Fruit fly (Drosophila melanogaster) whole organism, embryonic: ENCODE data around the gene east.

Experiments
- Aef1 ChIP-seq: fragments of 200-800 bp; sonication (Bioruptor generic); IDR thresholded peaks from 3 replicates; pipeline ENCODE4 v1.3.6; 2022; ENCODE audit warnings: missing biosample characterization, missing genetic modification characterization
- Awh ChIP-seq: fragments of 200-800 bp; sonication (Bioruptor generic); IDR thresholded peaks from 2 replicates; pipeline ENCODE4, ENCODE4 v1.3.6; 2022; ENCODE audit warnings: missing biosample characterization, missing genetic modification characterization
- B-H2 ChIP-seq: fragments of 200-800 bp; sonication (Bioruptor generic); optimal IDR thresholded peaks from 2 replicates; lab custom pipeline; 2018; ENCODE audit warnings: missing biosample characterization, mild to moderate bottlenecking, missing genetic modification characterization
- CG11093 ChIP-seq: fragments of 200-800 bp; sonication (Bioruptor generic); IDR thresholded peaks from 3 replicates; pipeline ENCODE4 v1.3.6; 2022; ENCODE audit warnings: missing biosample characterization, missing genetic modification characterization
- CG15601 ChIP-seq: fragments of 200-800 bp; sonication (Bioruptor generic); optimal IDR thresholded peaks from 3 replicates; lab custom pipeline; 2019; ENCODE audit warnings: missing biosample characterization, mild to moderate bottlenecking, missing genetic modification characterization, moderate library complexity
- CG2712 ChIP-seq: fragments of 200-800 bp; optimal IDR thresholded peaks from 3 replicates; lab custom pipeline; 2019; ENCODE audit warnings: missing biosample characterization, mild to moderate bottlenecking, missing genetic modification characterization, moderate library complexity
- CG30431 ChIP-seq: fragments of 200-800 bp; sonication (Bioruptor generic); optimal IDR thresholded peaks from 2 replicates; lab custom pipeline; 2017; ENCODE audit warnings: missing biosample characterization, missing genetic modification characterization
- CG3407 ChIP-seq: fragments of 200-800 bp; sonication (Bioruptor generic); optimal IDR thresholded peaks from 2 replicates; lab custom pipeline; 2018; ENCODE audit warnings: missing biosample characterization, mild to moderate bottlenecking, missing genetic modification characterization
- CG4360 ChIP-seq: fragments of 200-800 bp; sonication (Bioruptor generic); IDR thresholded peaks from 2 replicates; pipeline ENCODE4 v1.3.6; 2022; ENCODE audit warnings: missing biosample characterization, missing genetic modification characterization
- CG43689 ChIP-seq: fragments of 200-800 bp; sonication (Bioruptor generic); IDR thresholded peaks from 2 replicates; pipeline ENCODE4 v1.3.6; 2022; ENCODE audit warnings: missing biosample characterization, missing genetic modification characterization
- CG6254 ChIP-seq: fragments of 200-800 bp; sonication (Bioruptor generic); optimal IDR thresholded peaks from 3 replicates; lab custom pipeline; 2017; ENCODE audit warnings: mild to moderate bottlenecking, missing biosample characterization, missing genetic modification reagents, missing genetic modification characterization
- CG7928 ChIP-seq: fragments of 200-800 bp; sonication (Bioruptor generic); optimal IDR thresholded peaks from 2 replicates; lab custom pipeline; 2017; ENCODE audit warnings: missing biosample characterization, mild to moderate bottlenecking, missing genetic modification characterization
- CG8478 ChIP-seq: fragments of >200 bp; optimal IDR thresholded peaks from 2 replicates; lab custom pipeline; 2018
- CG9932 ChIP-seq: fragments of 200-800 bp; sonication (Bioruptor generic); IDR thresholded peaks from 2 replicates; pipeline ENCODE4 v1.3.6; 2022; ENCODE audit warnings: missing biosample characterization, missing genetic modification characterization
- Chrac-16 ChIP-seq: fragments of 200-800 bp; sonication (Bioruptor generic); optimal IDR thresholded peaks from 3 replicates; lab custom pipeline; 2016; ENCODE audit warnings: missing biosample characterization, missing genetic modification characterization
- HLH3B ChIP-seq: fragments of 200-800 bp; sonication (Bioruptor generic); IDR thresholded peaks from 2 replicates; pipeline ENCODE4 v1.3.6; 2022; ENCODE audit warnings: missing biosample characterization, missing genetic modification characterization
- HmgZ ChIP-seq: fragments of 200-800 bp; sonication (Bioruptor generic); optimal IDR thresholded peaks from 2 replicates; lab custom pipeline; 2018; ENCODE audit warnings: missing biosample characterization, mild to moderate bottlenecking, missing genetic modification characterization
- Lim3 ChIP-seq: fragments of 200-800 bp; sonication (Bioruptor generic); IDR thresholded peaks from 2 replicates; pipeline ENCODE4 v1.3.6; 2022; ENCODE audit warnings: missing biosample characterization, missing genetic modification characterization
- Mrtf ChIP-seq: fragments of 200-800 bp; sonication (Bioruptor generic); IDR thresholded peaks from 3 replicates; pipeline ENCODE4 v1.3.6; 2022; ENCODE audit warnings: missing biosample characterization, missing genetic modification characterization
- NC2α ChIP-seq: fragments of 200-800 bp; sonication (Bioruptor generic); optimal IDR thresholded peaks from 2 replicates; lab custom pipeline; 2016; ENCODE audit warnings: missing biosample characterization, missing genetic modification characterization
- NC2β ChIP-seq: fragments of 200-800 bp; sonication (Bioruptor generic); optimal IDR thresholded peaks from 2 replicates; lab custom pipeline; 2016; ENCODE audit warnings: missing biosample characterization, missing genetic modification characterization
- NfI ChIP-seq: fragments of 200-800 bp; sonication (Bioruptor generic); optimal IDR thresholded peaks from 3 replicates; lab custom pipeline; 2018; ENCODE audit warnings: missing biosample characterization, mild to moderate bottlenecking, missing genetic modification characterization, moderate library complexity
- Poxn ChIP-seq: fragments of 200-800 bp; sonication (Bioruptor generic); IDR thresholded peaks from 2 replicates; pipeline ENCODE4 v1.3.6; 2022; ENCODE audit warnings: missing biosample characterization, missing genetic modification characterization
- Scr ChIP-seq: fragments of 200-800 bp; sonication (Bioruptor generic); IDR thresholded peaks from 2 replicates; pipeline ENCODE4 v1.3.6; 2022; ENCODE audit warnings: missing biosample characterization, missing genetic modification characterization; ENCODE audit not compliant: partially characterized antibody
- Sry-β ChIP-seq: fragments of 200-800 bp; sonication (Bioruptor generic); optimal IDR thresholded peaks from 2 replicates; lab custom pipeline; 2018; ENCODE audit warnings: missing biosample characterization, mild to moderate bottlenecking, missing genetic modification characterization, moderate library complexity
- Stat92E ChIP-seq, 3 experiments: fragments of >200 bp in 2 of 3; fragments of 200-800 bp in 1 of 3; sonication (Bioruptor generic) in 1 of 3; optimal IDR thresholded peaks; 2 replicates each; lab custom pipeline; 2017 to 2019; ENCODE audit warnings: missing biosample characterization in 3 of 3, missing genetic modification characterization in 3 of 3, mild to moderate bottlenecking in 1 of 3, moderate library complexity in 1 of 3
- Tbp ChIP-seq: fragments of >200 bp; optimal IDR thresholded peaks from 2 replicates; lab custom pipeline; 2018; ENCODE audit warnings: missing biosample characterization, missing genetic modification characterization
- ab ChIP-seq: fragments of 200-800 bp; sonication (Bioruptor generic); optimal IDR thresholded peaks from 2 replicates; lab custom pipeline; 2016; ENCODE audit warnings: missing biosample characterization, missing genetic modification characterization
- bsh ChIP-seq, 2 experiments: fragments of 200-800 bp; sonication (Bioruptor generic); optimal IDR thresholded peaks; 2 replicates each; lab custom pipeline; 2017 to 2018; ENCODE audit warnings: mild to moderate bottlenecking in 2 of 2, missing biosample characterization in 2 of 2, missing genetic modification characterization in 2 of 2, moderate library complexity in 1 of 2
- croc ChIP-seq: fragments of 200-800 bp; sonication (Bioruptor generic); conservative IDR thresholded peaks from 3 replicates; pipeline ENCODE4 v1.3.6; 2022; ENCODE audit warnings: missing biosample characterization, missing genetic modification characterization
- dmrt11E ChIP-seq: fragments of 200-800 bp; sonication (Bioruptor generic); optimal IDR thresholded peaks from 3 replicates; lab custom pipeline; 2018; ENCODE audit warnings: missing biosample characterization, mild to moderate bottlenecking, missing genetic modification characterization, moderate library complexity
- dpn ChIP-seq, 2 experiments: fragments of 200-800 bp; sonication (Bioruptor generic); optimal IDR thresholded peaks; 3 replicates each; lab custom pipeline; 2016; ENCODE audit warnings: missing biosample characterization in 2 of 2, missing genetic modification characterization in 2 of 2
- exex ChIP-seq: fragments of 200-800 bp; sonication (Bioruptor generic); optimal IDR thresholded peaks from 4 replicates; lab custom pipeline; 2018; ENCODE audit warnings: missing biosample characterization, mild to moderate bottlenecking, missing genetic modification characterization, moderate library complexity
- gsb-n ChIP-seq: fragments of 200-800 bp; sonication (Bioruptor generic); optimal IDR thresholded peaks from 3 replicates; lab custom pipeline; 2018; ENCODE audit warnings: missing biosample characterization, mild to moderate bottlenecking, missing genetic modification characterization
- jumu ChIP-seq: fragments of 200-800 bp; sonication (Bioruptor generic); optimal IDR thresholded peaks from 3 replicates; lab custom pipeline; 2016; ENCODE audit warnings: missing biosample characterization, missing genetic modification characterization
- ken ChIP-seq: fragments of 200-800 bp; sonication (Bioruptor generic); IDR thresholded peaks from 3 replicates; pipeline ENCODE4 v1.3.6; 2022; ENCODE audit warnings: missing biosample characterization, missing genetic modification characterization
- kni ChIP-seq: fragments of 200-800 bp; sonication (Bioruptor generic); optimal IDR thresholded peaks from 3 replicates; lab custom pipeline; 2017; ENCODE audit warnings: mild to moderate bottlenecking, missing biosample characterization, missing genetic modification reagents, missing genetic modification characterization
- knrl ChIP-seq: fragments of 200-800 bp; sonication (Bioruptor generic); IDR thresholded peaks from 3 replicates; pipeline ENCODE4 v1.3.6; 2022; ENCODE audit warnings: missing biosample characterization, missing genetic modification characterization; ENCODE audit not compliant: partially characterized antibody
- lola ChIP-seq, 3 experiments: fragments of >200 bp in 2 of 3; fragments of 200-800 bp in 1 of 3; sonication (Bioruptor generic) in 1 of 3; optimal IDR thresholded peaks; 2 replicates each; lab custom pipeline; 2017 to 2019; ENCODE audit warnings: missing biosample characterization in 3 of 3, missing genetic modification characterization in 3 of 3, mild to moderate bottlenecking in 1 of 3, moderate library complexity in 1 of 3
- nerfin-1 ChIP-seq: fragments of 200-800 bp; sonication (Bioruptor generic); optimal IDR thresholded peaks from 3 replicates; lab custom pipeline; 2019; ENCODE audit warnings: missing biosample characterization, mild to moderate bottlenecking, missing genetic modification characterization, moderate library complexity
- otp ChIP-seq: fragments of 200-800 bp; sonication (Bioruptor generic); IDR thresholded peaks from 3 replicates; pipeline ENCODE4, ENCODE4 v1.3.6; 2022; ENCODE audit warnings: missing biosample characterization, missing genetic modification characterization
- p53 ChIP-seq: fragments of 200-800 bp; sonication (Bioruptor generic); optimal IDR thresholded peaks from 2 replicates; lab custom pipeline; 2016; ENCODE audit warnings: missing biosample characterization, missing genetic modification characterization
- phol ChIP-seq: fragments of 200-800 bp; sonication (Bioruptor generic); optimal IDR thresholded peaks from 3 replicates; lab custom pipeline; 2018; ENCODE audit warnings: missing biosample characterization, mild to moderate bottlenecking, missing genetic modification characterization, moderate library complexity
- pzg ChIP-seq: fragments of 200-800 bp; sonication (Bioruptor generic); optimal IDR thresholded peaks from 3 replicates; lab custom pipeline; 2018; ENCODE audit warnings: missing biosample characterization, mild to moderate bottlenecking, missing genetic modification characterization, moderate library complexity
- row ChIP-seq: fragments of 200-800 bp; sonication (Bioruptor generic); IDR thresholded peaks from 3 replicates; pipeline ENCODE4 v1.3.6; 2022; ENCODE audit warnings: missing biosample characterization, missing genetic modification characterization
- tgo ChIP-seq: fragments of 200-800 bp; sonication (Bioruptor generic); IDR thresholded peaks from 3 replicates; pipeline ENCODE4 v1.3.6; 2022; ENCODE audit warnings: missing biosample characterization, missing genetic modification characterization
- tio ChIP-seq: fragments of 200-800 bp; sonication (Bioruptor generic); optimal IDR thresholded peaks from 2 replicates; lab custom pipeline; 2017; ENCODE audit warnings: missing biosample characterization, missing genetic modification characterization, inconsistent platforms
- zf30C ChIP-seq: fragments of 200-800 bp; sonication (Bioruptor generic); optimal IDR thresholded peaks from 3 replicates; lab custom pipeline; 2018; ENCODE audit warnings: missing biosample characterization, mild to moderate bottlenecking, missing genetic modification characterization
- zfh2 ChIP-seq: fragments of 200-800 bp; sonication (Bioruptor generic); optimal IDR thresholded peaks from 2 replicates; lab custom pipeline; 2016; ENCODE audit warnings: missing biosample characterization, missing genetic modification characterization

The east gene

dm6 chrX:1984175-1984973 is 26.3 kb upstream of the east start (continued):
- peak; percentile 57 for TF ChIP-seq CG30431 (GFP tag; lab: Kevin White, UChicago)
- TF ChIP-seq dmrt11E (tag; lab: Kevin White, UChicago): peak; percentile 16
- TF ChIP-seq NC2α (GFP tag; lab: Kevin White, UChicago): peak; percentile 57
- peak; percentile 80 for TF ChIP-seq ken (GFP tag; lab: Robert Waterston, UW)
- peak; percentile 25 for TF ChIP-seq Chrac-16 (GFP tag; lab: Kevin White, UChicago)
- TF ChIP-seq knrl (GFP tag; lab: Robert Waterston, UW): no peak
- TF ChIP-seq Aef1 (GFP tag; lab: Robert Waterston, UW): peak; percentile 71
- TF ChIP-seq zfh2 (GFP tag; lab: Kevin White, UChicago): peak; percentile 84
- TF ChIP-seq tio (GFP tag; lab: Kevin White, UChicago): peak; percentile 47
- TF ChIP-seq CG6254 (GFP tag; lab: Kevin White, UChicago): peak; percentile 38
- peak; percentile 51 to 63 for TF ChIP-seq dpn (GFP tag; optimal IDR thresholded peaks at IDR 0.05; lab: Kevin White, UChicago)
- peak; percentile 71 for TF ChIP-seq nerfin-1 (tag; lab: Kevin White, UChicago)
- peak; percentile 73 for TF ChIP-seq NfI (GFP tag; lab: Kevin White, UChicago)
- TF ChIP-seq otp (GFP tag; lab: Robert Waterston, UW): 0 out of 3 replicates have a peak, but pooled peaks have one; percentile 29
- TF ChIP-seq Awh (GFP tag; lab: Robert Waterston, UW): peak; percentile 57; the same call in 1 of the 2 replicates
- TF ChIP-seq CG43689 (GFP tag; lab: Robert Waterston, UW): peak; percentile 63
- TF ChIP-seq Tbp: no peak
- TF ChIP-seq kni: no peak
- TF ChIP-seq ab (GFP tag; lab: Kevin White, UChicago): peak; percentile 9
- no peak for TF ChIP-seq Lim3 (GFP tag; lab: Robert Waterston, UW)
- no peak for TF ChIP-seq CG7928 (GFP tag; lab: Kevin White, UChicago)
- peak; percentile 79; the same call in 2 of the 3 replicates for TF ChIP-seq CG11093 (GFP tag; lab: Robert Waterston, UW)
- no peak for TF ChIP-seq B-H2 (GFP tag; lab: Kevin White, UChicago)
- TF ChIP-seq CG3407 (GFP tag; lab: Kevin White, UChicago): peak; percentile 57
- TF ChIP-seq CG9932 (GFP tag; lab: Robert Waterston, UW): peak; percentile 61
- TF ChIP-seq gsb-n (tag; lab: Kevin White, UChicago): peak; percentile 61
- no peak for TF ChIP-seq zf30C (GFP tag; lab: Kevin White, UChicago)
- TF ChIP-seq CG2712: peak; percentile 82
- no peak for TF ChIP-seq CG8478 (lab: Kevin White, UChicago)
- TF ChIP-seq NC2β (GFP tag; lab: Kevin White, UChicago): peak; percentile 23
- peak; percentile 79 for TF ChIP-seq croc (GFP tag; lab: Robert Waterston, UW)
- peak; percentile 59 for TF ChIP-seq jumu
- TF ChIP-seq Stat92E (GFP tag; optimal IDR thresholded peaks at IDR 0.05; lab: Kevin White, UChicago): peak in 1 of 3 experiments; percentile 32
- peak; percentile 93 for TF ChIP-seq row
- TF ChIP-seq Mrtf: peak; percentile 77; the same call in 2 of the 3 replicates
- TF ChIP-seq bsh (GFP tag; optimal IDR thresholded peaks at IDR 0.05; lab: Kevin White, UChicago): peak in 1 of 2 experiments; percentile 85
- peak; percentile 56 for TF ChIP-seq HmgZ (tag; lab: Kevin White, UChicago)
- peak; percentile 65; the same call in 2 of the 3 replicates for TF ChIP-seq tgo (GFP tag; lab: Robert Waterston, UW)
- TF ChIP-seq Poxn (GFP tag; lab: Robert Waterston, UW): no peak
- peak; percentile 69 for TF ChIP-seq HLH3B (GFP tag; lab: Robert Waterston, UW)
- peak; percentile 40; the same call in 1 of the 2 replicates for TF ChIP-seq CG4360
- no peak for TF ChIP-seq pzg (GFP tag; lab: Kevin White, UChicago)
- TF ChIP-seq Scr (GFP tag; lab: Robert Waterston, UW): no peak
- TF ChIP-seq phol: peak; percentile 86
- TF ChIP-seq CG15601 (tag; lab: Kevin White, UChicago): peak; percentile 79
- no peak for TF ChIP-seq exex (tag; lab: Kevin White, UChicago)
- TF ChIP-seq Sry-β (GFP tag; lab: Kevin White, UChicago): no peak
- TF ChIP-seq p53 (GFP tag; lab: Kevin White, UChicago): no peak
- TF ChIP-seq lola (GFP tag; optimal IDR thresholded peaks at IDR 0.05; lab: Kevin White, UChicago): peak in 1 of 3 experiments; percentile 64
